Fruit fly (Drosophila melanogaster) whole organism: Measurements from ENCODE around the gene CG3984.

Experiments used
- CG8478 ChIP-seq: fragments of >200 bp; optimal IDR thresholded peaks from 2 replicates; lab custom pipeline; 2018; ENCODE audit warnings: inconsistent platforms
- Dll ChIP-seq: fragments of >200 bp; optimal IDR thresholded peaks from 2 replicates; lab custom pipeline; 2017
- pan ChIP-seq: fragments of >200 bp; optimal IDR thresholded peaks from 2 replicates; lab custom pipeline; 2017
- psq ChIP-seq: fragments of >200 bp; optimal IDR thresholded peaks from 2 replicates; lab custom pipeline; 2017

DNA sequence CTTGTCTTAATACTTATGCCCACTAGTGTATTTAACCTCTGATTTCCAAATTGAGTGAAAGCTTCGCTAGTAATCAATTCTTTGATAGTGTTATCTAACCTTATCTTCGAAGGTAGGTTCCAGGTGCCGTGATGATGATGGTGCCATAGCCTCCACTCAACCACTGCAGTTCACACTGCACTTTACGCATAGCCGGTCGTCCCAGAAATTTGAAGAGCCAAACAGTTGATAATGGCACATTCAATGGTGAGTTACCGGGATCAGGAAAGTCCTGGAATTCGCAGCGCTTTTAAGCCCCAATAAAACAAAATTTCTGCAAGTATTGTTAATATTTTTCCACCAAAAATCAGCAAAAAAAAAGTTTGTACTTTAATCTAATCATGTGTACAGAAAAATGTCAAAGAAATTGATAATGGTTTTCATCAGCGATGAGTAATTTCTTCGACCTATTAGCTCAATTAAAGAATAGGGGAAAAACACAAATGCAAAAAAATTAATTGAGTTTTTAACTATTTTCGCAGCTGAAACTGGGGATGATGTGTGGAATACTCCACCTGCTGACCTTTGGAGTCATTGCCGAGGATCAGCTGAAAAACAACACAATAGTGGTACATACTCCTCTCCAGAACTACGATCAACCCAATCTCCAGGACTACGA lies 3.0 kb downstream of the CG3984 start, which contains the start of gene CG3987:
- no peak for TF ChIP-seq Dll (lab: Kevin White, UChicago)
- no peak for TF ChIP-seq pan
- no peak for TF ChIP-seq psq
- no peak for TF ChIP-seq CG8478
